Worm (Caenorhabditis elegans) whole organism, midembryonic: Measurements from ENCODE around the gene kdp-1.

Experiments
- T22C8.4 ChIP-seq: fragments of 200-800 bp; sonication (Bioruptor generic); IDR thresholded peaks from 2 replicates; pipeline ENCODE4 v1.3.6; 2022; ENCODE audit warnings: missing genetic modification characterization, missing compliant biosample characterization
- cog-1 ChIP-seq: sonication (generic microtip); optimal IDR thresholded peaks from 2 replicates; lab custom pipeline; 2016; ENCODE audit warnings: missing genetic modification characterization, missing compliant biosample characterization
- flt-1 ChIP-seq: fragments of 200-800 bp; sonication (Bioruptor generic); IDR thresholded peaks from 2 replicates; pipeline ENCODE4 v1.3.6; 2022; ENCODE audit warnings: missing genetic modification characterization, missing compliant biosample characterization
- klf-2 ChIP-seq: fragments of 200-800 bp; sonication (Bioruptor generic); conservative IDR thresholded peaks from 2 replicates; pipeline ENCODE4 v1.3.6; 2022; ENCODE audit warnings: missing genetic modification reagents, missing genetic modification characterization, missing compliant biosample characterization
- med-1 ChIP-seq: sonication (generic microtip); optimal IDR thresholded peaks from 2 replicates; lab custom pipeline; 2017; ENCODE audit warnings: missing genetic modification characterization, mild to moderate bottlenecking, missing compliant biosample characterization, antibody characterized with exemption, missing genetic modification reagents; ENCODE audit not compliant: insufficient read depth
- ref-1 ChIP-seq: fragments of 200-800 bp; sonication (Bioruptor generic); conservative IDR thresholded peaks from 2 replicates; pipeline ENCODE4 v1.3.6; 2022; ENCODE audit warnings: missing genetic modification reagents, missing genetic modification characterization, missing compliant biosample characterization
- tab-1 ChIP-seq: fragments of 200-800 bp; sonication (Bioruptor generic); IDR thresholded peaks from 2 replicates; pipeline ENCODE4 v1.3.6; 2022; ENCODE audit warnings: missing genetic modification characterization, missing compliant biosample characterization
- ztf-29 ChIP-seq: fragments of 200-800 bp; sonication (Bioruptor generic); IDR thresholded peaks from 2 replicates; pipeline ENCODE4 v1.3.6; 2022; ENCODE audit warnings: missing genetic modification reagents, missing genetic modification characterization, missing compliant biosample characterization

DNA sequence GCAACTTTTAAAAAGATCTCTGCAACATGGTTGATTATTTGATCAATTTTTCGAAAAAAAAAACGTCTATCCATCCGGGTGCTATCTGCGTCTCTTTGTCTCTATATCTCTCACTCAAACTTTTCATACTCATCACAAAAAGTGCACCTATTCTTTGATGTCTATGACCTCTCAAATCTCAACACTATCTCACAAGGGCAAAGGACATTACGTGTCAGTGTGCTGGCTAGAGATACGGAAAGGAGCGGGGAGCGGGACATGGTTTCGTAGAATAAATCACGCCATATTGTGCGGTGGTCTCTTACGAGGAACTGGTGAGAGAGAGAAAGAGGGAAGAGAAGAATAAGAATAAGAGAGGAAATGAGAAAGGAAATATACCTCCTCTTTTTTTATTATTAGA is 22.4 kb downstream of the kdp-1 start:
- TF ChIP-seq cog-1 (tag; lab: Kevin White, UChicago) = no peak
- TF ChIP-seq ztf-29 = no peak
- no peak for TF ChIP-seq med-1 (GFP tag; lab: Kevin White, UChicago)
- no peak for TF ChIP-seq tab-1 (GFP tag; lab: Robert Waterston, UW)
- TF ChIP-seq flt-1 (GFP tag; lab: Robert Waterston, UW) = no peak
- TF ChIP-seq ref-1 = no peak
- TF ChIP-seq klf-2 (GFP tag; lab: Robert Waterston, UW) = no peak
- no peak for TF ChIP-seq T22C8.4 (GFP tag; lab: Robert Waterston, UW)
